Fruit fly (Drosophila melanogaster) whole organism, adult: ENCODE measurements around the gene CG5043.
A peak's percentile ranks its signal among the peaks of the same experiment; 100 is the strongest.

ENCODE experiments used
- CG11617 ChIP-seq: fragments of 200-800 bp; sonication (Bioruptor generic); optimal IDR thresholded peaks from 2 replicates; lab custom pipeline; 2017; ENCODE audit warnings: mild to moderate bottlenecking, missing biosample characterization, missing genetic modification reagents, missing genetic modification characterization
- CG12768 ChIP-seq: fragments of 200-800 bp; sonication (Bioruptor generic); optimal IDR thresholded peaks from 2 replicates; lab custom pipeline; 2017; ENCODE audit warnings: missing biosample characterization, missing genetic modification characterization, mild to moderate bottlenecking, moderate library complexity, missing genetic modification reagents
- CG14711 ChIP-seq: fragments of 200-800 bp; sonication (Bioruptor generic); optimal IDR thresholded peaks from 2 replicates; lab custom pipeline; 2018; ENCODE audit warnings: missing biosample characterization, mild to moderate bottlenecking, missing genetic modification characterization, moderate library complexity
- CG1620 ChIP-seq: fragments of 200-800 bp; sonication (Bioruptor generic); optimal IDR thresholded peaks from 2 replicates; lab custom pipeline; 2016; ENCODE audit warnings: missing biosample characterization, missing genetic modification characterization
- CG33017 ChIP-seq: fragments of 200-800 bp; sonication (Bioruptor generic); optimal IDR thresholded peaks from 2 replicates; lab custom pipeline; 2018; ENCODE audit warnings: missing biosample characterization, mild to moderate bottlenecking, missing genetic modification characterization, moderate library complexity
- CG5204 ChIP-seq: fragments of 200-800 bp; sonication (Bioruptor generic); optimal IDR thresholded peaks from 2 replicates; lab custom pipeline; 2016; ENCODE audit warnings: missing biosample characterization, missing genetic modification characterization
- CG7045 ChIP-seq: fragments of 200-800 bp; sonication (Bioruptor generic); optimal IDR thresholded peaks from 2 replicates; lab custom pipeline; 2017; ENCODE audit warnings: missing biosample characterization, mild to moderate bottlenecking, missing genetic modification characterization
- CG7101 ChIP-seq: fragments of 200-800 bp; sonication (Bioruptor generic); optimal IDR thresholded peaks from 2 replicates; lab custom pipeline; 2018; ENCODE audit warnings: missing biosample characterization, mild to moderate bottlenecking, missing genetic modification characterization, moderate library complexity
- Clk ChIP-seq: fragments of 200-800 bp; sonication (Bioruptor generic); optimal IDR thresholded peaks from 2 replicates; lab custom pipeline; 2017; ENCODE audit warnings: missing biosample characterization, missing genetic modification characterization
- Crg-1 ChIP-seq: fragments of 200-800 bp; sonication (Bioruptor generic); optimal IDR thresholded peaks from 2 replicates; lab custom pipeline; 2016; ENCODE audit warnings: missing biosample characterization, missing genetic modification characterization
- Hr96 ChIP-seq: fragments of 200-800 bp; sonication (Bioruptor generic); optimal IDR thresholded peaks from 2 replicates; lab custom pipeline; 2016; ENCODE audit warnings: missing biosample characterization, missing genetic modification characterization
- Mnt ChIP-seq: fragments of 200-800 bp; sonication (Bioruptor generic); optimal IDR thresholded peaks from 2 replicates; lab custom pipeline; 2016; ENCODE audit warnings: missing biosample characterization, mild to moderate bottlenecking, missing genetic modification characterization
- bab1 ChIP-seq: fragments of 200-800 bp; sonication (Bioruptor generic); optimal IDR thresholded peaks from 3 replicates; lab custom pipeline; 2019; ENCODE audit warnings: missing biosample characterization, mild to moderate bottlenecking, missing genetic modification characterization, moderate library complexity
- cic ChIP-seq: fragments of 200-800 bp; sonication (Bioruptor generic); optimal IDR thresholded peaks from 2 replicates; lab custom pipeline; 2017; ENCODE audit warnings: missing biosample characterization, mild to moderate bottlenecking, missing genetic modification characterization, moderate library complexity
- cnc ChIP-seq, 2 experiments: fragments of >200 bp; optimal IDR thresholded peaks; 2 replicates each; lab custom pipeline; 2017
- kay ChIP-seq: fragments of 200-800 bp; sonication (Bioruptor generic); peaks from one replicate; lab custom pipeline; 2016; ENCODE audit warnings: missing biosample characterization, missing genetic modification characterization, borderline replicate concordance
- ovo ChIP-seq: fragments of 200-800 bp; sonication (Bioruptor generic); optimal IDR thresholded peaks from 2 replicates; lab custom pipeline; 2016; ENCODE audit warnings: missing biosample characterization, missing genetic modification characterization
- pad ChIP-seq: fragments of 200-800 bp; sonication (Bioruptor generic); optimal IDR thresholded peaks from 3 replicates; lab custom pipeline; 2017; ENCODE audit warnings: missing biosample characterization, missing genetic modification characterization, mild to moderate bottlenecking, moderate library complexity, missing genetic modification reagents
- tj ChIP-seq: fragments of 200-800 bp; sonication (Bioruptor generic); optimal IDR thresholded peaks from 3 replicates; lab custom pipeline; 2017; ENCODE audit warnings: missing biosample characterization, mild to moderate bottlenecking, missing genetic modification characterization, moderate library complexity
- toe ChIP-seq: fragments of 200-800 bp; sonication (Bioruptor generic); optimal IDR thresholded peaks from 2 replicates; lab custom pipeline; 2016; ENCODE audit warnings: missing biosample characterization, missing genetic modification characterization

The CG5043 gene

dm6 chr2L:17390782-17391181 is 42.9 kb upstream of the CG5043 start:
- TF ChIP-seq CG11617 (GFP tag; lab: Kevin White, UChicago) (no peak), CG7045 (GFP tag; lab: Kevin White, UChicago) (no peak), tj (GFP tag; lab: Kevin White, UChicago) (no peak), Clk (no peak), CG12768 (GFP tag; lab: Kevin White, UChicago) (no peak), CG5204 (GFP tag; lab: Kevin White, UChicago) (no peak), bab1 (GFP tag; lab: Kevin White, UChicago) (no peak), Crg-1 (GFP tag; lab: Kevin White, UChicago) (no peak), toe (GFP tag; lab: Kevin White, UChicago) (no peak), CG1620 (GFP tag; lab: Kevin White, UChicago) (no peak), Mnt (GFP tag; lab: Kevin White, UChicago) (no peak)

- TF ChIP-seq pad (GFP tag; lab: Kevin White, UChicago) (no peak), CG1620 (GFP tag; lab: Kevin White, UChicago) (no peak), cnc (optimal IDR thresholded peaks at IDR 0.05; lab: Kevin White, UChicago) (no peak), CG7101 (tag; lab: Kevin White, UChicago) (no peak), Clk (no peak)
Measured at dm6 chr2L:17394939-17395338, 38.7 kb upstream of the CG5043 start.

- TF ChIP-seq toe (GFP tag; lab: Kevin White, UChicago) (no peak), ovo (GFP tag; lab: Kevin White, UChicago) (no peak), Clk (no peak), cnc (optimal IDR thresholded peaks at IDR 0.05; lab: Kevin White, UChicago) (no peak), kay (peak; percentile 37), cic (no peak), CG1620 (GFP tag; lab: Kevin White, UChicago) (no peak)
Measured at dm6 chr2L:17397372-17397771, 36.3 kb upstream of the CG5043 start.

dm6 chr2L:17402493-17402892 is 31.2 kb upstream of the CG5043 start:
- no peak for TF ChIP-seq CG5204 (GFP tag; lab: Kevin White, UChicago)
- no peak for TF ChIP-seq CG14711 (tag; lab: Kevin White, UChicago)
- no peak for TF ChIP-seq cic
- no peak for TF ChIP-seq Hr96 (GFP tag; lab: Kevin White, UChicago)
- no peak for TF ChIP-seq pad (GFP tag; lab: Kevin White, UChicago)
- TF ChIP-seq CG33017 (tag; lab: Kevin White, UChicago), result no peak
- no peak for TF ChIP-seq cnc (optimal IDR thresholded peaks at IDR 0.05; lab: Kevin White, UChicago)
- TF ChIP-seq CG11617 (GFP tag; lab: Kevin White, UChicago), result no peak
- no peak for TF ChIP-seq tj (GFP tag; lab: Kevin White, UChicago)
- no peak for TF ChIP-seq Clk

- TF ChIP-seq Crg-1 (GFP tag; lab: Kevin White, UChicago) (peak; percentile 61), Clk (peak; percentile 74), cic (peak; percentile 33), pad (GFP tag; lab: Kevin White, UChicago) (peak; percentile 65), CG14711 (tag; lab: Kevin White, UChicago) (peak; percentile 77), CG7101 (tag; lab: Kevin White, UChicago) (peak; percentile 85), kay (no peak), cnc (optimal IDR thresholded peaks at IDR 0.05; lab: Kevin White, UChicago) (no peak), CG33017 (tag; lab: Kevin White, UChicago) (peak; percentile 73), tj (GFP tag; lab: Kevin White, UChicago) (peak; percentile 92), bab1 (GFP tag; lab: Kevin White, UChicago) (peak; percentile 67), Hr96 (GFP tag; lab: Kevin White, UChicago) (peak; percentile 73), ovo (GFP tag; lab: Kevin White, UChicago) (peak; percentile 74), Mnt (GFP tag; lab: Kevin White, UChicago) (peak; percentile 78), toe (GFP tag; lab: Kevin White, UChicago) (peak; percentile 78), CG7045 (GFP tag; lab: Kevin White, UChicago) (peak; percentile 79), CG1620 (GFP tag; lab: Kevin White, UChicago) (peak; percentile 77), CG5204 (GFP tag; lab: Kevin White, UChicago) (no peak), CG11617 (GFP tag; lab: Kevin White, UChicago) (peak; percentile 78), CG12768 (GFP tag; lab: Kevin White, UChicago) (peak; percentile 73)
Measured at dm6 chr2L:17410358-17410757, 23.3 kb upstream of the CG5043 start, which contains the start of the genes Polr2J and CG15141. Gene Polr2J, minus strand, starts transcription at chr2L:17410406. Gene CG15141, plus strand, starts transcription at chr2L:17410641.

- TF ChIP-seq toe (GFP tag; lab: Kevin White, UChicago) (no peak), CG33017 (tag; lab: Kevin White, UChicago) (no peak), CG14711 (tag; lab: Kevin White, UChicago) (no peak), tj (GFP tag; lab: Kevin White, UChicago) (no peak), cic (no peak), Hr96 (GFP tag; lab: Kevin White, UChicago) (no peak), CG11617 (GFP tag; lab: Kevin White, UChicago) (no peak), pad (GFP tag; lab: Kevin White, UChicago) (no peak), CG7045 (GFP tag; lab: Kevin White, UChicago) (no peak), Crg-1 (GFP tag; lab: Kevin White, UChicago) (no peak), bab1 (GFP tag; lab: Kevin White, UChicago) (no peak), CG12768 (GFP tag; lab: Kevin White, UChicago) (no peak), kay (no peak)
Measured at dm6 chr2L:17412533-17412932, 21.1 kb upstream of the CG5043 start, which contains the start of gene Rsph9. Gene Rsph9, minus strand, starts transcription at chr2L:17412633.
